Worm (Caenorhabditis elegans) whole organism, midembryonic: Measurements from ENCODE around the gene prx-2.
A peak's percentile ranks its signal among the peaks of the same experiment; 100 is the strongest.

Source experiments
- T22C8.4 ChIP-seq: fragments of 200-800 bp; sonication (Bioruptor generic); IDR thresholded peaks from 2 replicates; pipeline ENCODE4 v1.3.6; 2022; ENCODE audit warnings: missing genetic modification characterization, missing compliant biosample characterization
- cog-1 ChIP-seq: sonication (generic microtip); optimal IDR thresholded peaks from 2 replicates; lab custom pipeline; 2016; ENCODE audit warnings: missing genetic modification characterization, missing compliant biosample characterization
- flt-1 ChIP-seq: fragments of 200-800 bp; sonication (Bioruptor generic); IDR thresholded peaks from 2 replicates; pipeline ENCODE4 v1.3.6; 2022; ENCODE audit warnings: missing genetic modification characterization, missing compliant biosample characterization
- klf-2 ChIP-seq: fragments of 200-800 bp; sonication (Bioruptor generic); conservative IDR thresholded peaks from 2 replicates; pipeline ENCODE4 v1.3.6; 2022; ENCODE audit warnings: missing genetic modification reagents, missing genetic modification characterization, missing compliant biosample characterization
- med-1 ChIP-seq: sonication (generic microtip); optimal IDR thresholded peaks from 2 replicates; lab custom pipeline; 2017; ENCODE audit warnings: missing genetic modification characterization, mild to moderate bottlenecking, missing compliant biosample characterization, antibody characterized with exemption, missing genetic modification reagents; ENCODE audit not compliant: insufficient read depth
- ref-1 ChIP-seq: fragments of 200-800 bp; sonication (Bioruptor generic); conservative IDR thresholded peaks from 2 replicates; pipeline ENCODE4 v1.3.6; 2022; ENCODE audit warnings: missing genetic modification reagents, missing genetic modification characterization, missing compliant biosample characterization
- tab-1 ChIP-seq: fragments of 200-800 bp; sonication (Bioruptor generic); IDR thresholded peaks from 2 replicates; pipeline ENCODE4 v1.3.6; 2022; ENCODE audit warnings: missing genetic modification characterization, missing compliant biosample characterization
- ztf-23 ChIP-seq: fragments of 200-800 bp; sonication (Bioruptor generic); IDR thresholded peaks from 2 replicates; pipeline ENCODE4 v1.3.6; 2022; ENCODE audit warnings: missing genetic modification reagents, missing genetic modification characterization, missing compliant biosample characterization
- ztf-29 ChIP-seq: fragments of 200-800 bp; sonication (Bioruptor generic); IDR thresholded peaks from 2 replicates; pipeline ENCODE4 v1.3.6; 2022; ENCODE audit warnings: missing genetic modification reagents, missing genetic modification characterization, missing compliant biosample characterization

Gene prx-2

ce11 chrIV:11640915-11641314 is 3.0 kb upstream of the prx-2 start, which contains the start of gene ttr-50:
TSS of gene ttr-50 (minus strand) at chrIV:11641015.
- TF ChIP-seq flt-1 (no peak), tab-1 (GFP tag; lab: Robert Waterston, UW) (no peak), ztf-23 (GFP tag; lab: Robert Waterston, UW) (no peak), cog-1 (tag; lab: Kevin White, UChicago) (no peak), klf-2 (GFP tag; lab: Robert Waterston, UW) (no peak), med-1 (GFP tag; lab: Kevin White, UChicago) (no peak), T22C8.4 (GFP tag; lab: Robert Waterston, UW) (no peak), ztf-29 (GFP tag; lab: Robert Waterston, UW) (no peak), ref-1 (GFP tag; lab: Robert Waterston, UW) (no peak)

ce11 chrIV:11641802-11642201 is 2.1 kb upstream of the prx-2 start, which contains the start of gene ZK809.1:
TSS of gene ZK809.1 (plus strand) at chrIV:11642102.
- TF ChIP-seq T22C8.4 (GFP tag; lab: Robert Waterston, UW) (no peak), ztf-29 (GFP tag; lab: Robert Waterston, UW) (no peak), med-1 (GFP tag; lab: Kevin White, UChicago) (no peak), ztf-23 (GFP tag; lab: Robert Waterston, UW) (no peak), klf-2 (GFP tag; lab: Robert Waterston, UW) (no peak), tab-1 (GFP tag; lab: Robert Waterston, UW) (no peak), cog-1 (tag; lab: Kevin White, UChicago) (no peak), ref-1 (GFP tag; lab: Robert Waterston, UW) (no peak)

ce11 chrIV:11644705-11645104 is 776 bp downstream of the prx-2 start:
- TF ChIP-seq flt-1 (no peak), tab-1 (GFP tag; lab: Robert Waterston, UW) (no peak), ref-1 (GFP tag; lab: Robert Waterston, UW) (no peak), ztf-23 (GFP tag; lab: Robert Waterston, UW) (no peak), ztf-29 (GFP tag; lab: Robert Waterston, UW) (no peak), cog-1 (tag; lab: Kevin White, UChicago) (no peak), med-1 (GFP tag; lab: Kevin White, UChicago) (no peak), T22C8.4 (GFP tag; lab: Robert Waterston, UW) (no peak), klf-2 (GFP tag; lab: Robert Waterston, UW) (no peak)

ce11 chrIV:11645354-11645753 is 1.4 kb downstream of the prx-2 start:
- TF ChIP-seq klf-2 (GFP tag; lab: Robert Waterston, UW) (no peak), cog-1 (tag; lab: Kevin White, UChicago) (no peak)

- TF ChIP-seq flt-1: no peak
- TF ChIP-seq cog-1 (tag; lab: Kevin White, UChicago): no peak
- no peak for TF ChIP-seq tab-1 (GFP tag; lab: Robert Waterston, UW)
- TF ChIP-seq ztf-29 (GFP tag; lab: Robert Waterston, UW): no peak
- TF ChIP-seq ref-1 (GFP tag; lab: Robert Waterston, UW): no peak
- no peak for TF ChIP-seq med-1 (GFP tag; lab: Kevin White, UChicago)
- TF ChIP-seq klf-2 (GFP tag; lab: Robert Waterston, UW): no peak
- TF ChIP-seq ztf-23 (GFP tag; lab: Robert Waterston, UW): no peak
- no peak for TF ChIP-seq T22C8.4 (GFP tag; lab: Robert Waterston, UW)
These were observed 3.0 kb downstream of the prx-2 start for ce11 chrIV:11646908-11647307.

ce11 chrIV:11649031-11649430 is 5.1 kb downstream of the prx-2 start, which contains the start of gene ZK809.8:
TSS of gene ZK809.8 (minus strand) at chrIV:11649064.
- TF ChIP-seq T22C8.4 (GFP tag; lab: Robert Waterston, UW): no peak
- TF ChIP-seq cog-1 (tag; lab: Kevin White, UChicago): no peak
- no peak for TF ChIP-seq ztf-23 (GFP tag; lab: Robert Waterston, UW)
- TF ChIP-seq ref-1 (GFP tag; lab: Robert Waterston, UW): no peak
- no peak for TF ChIP-seq flt-1
- no peak for TF ChIP-seq klf-2 (GFP tag; lab: Robert Waterston, UW)
- no peak for TF ChIP-seq med-1 (GFP tag; lab: Kevin White, UChicago)
- TF ChIP-seq ztf-29 (GFP tag; lab: Robert Waterston, UW): no peak
- no peak for TF ChIP-seq tab-1 (GFP tag; lab: Robert Waterston, UW)

- TF ChIP-seq ztf-23 (GFP tag; lab: Robert Waterston, UW) (no peak), flt-1 (no peak), cog-1 (tag; lab: Kevin White, UChicago) (no peak), klf-2 (GFP tag; lab: Robert Waterston, UW) (no peak), T22C8.4 (GFP tag; lab: Robert Waterston, UW) (no peak), tab-1 (GFP tag; lab: Robert Waterston, UW) (no peak), med-1 (GFP tag; lab: Kevin White, UChicago) (no peak), ref-1 (GFP tag; lab: Robert Waterston, UW) (no peak), ztf-29 (GFP tag; lab: Robert Waterston, UW) (no peak)
These were observed 6.4 kb downstream of the prx-2 start for ce11 chrIV:11650344-11650743.

- TF ChIP-seq ztf-29 (GFP tag; lab: Robert Waterston, UW) (peak; percentile 59; the same call in 1 of the 2 replicates), klf-2 (GFP tag; lab: Robert Waterston, UW) (no peak), flt-1 (no peak), T22C8.4 (GFP tag; lab: Robert Waterston, UW) (no peak), ztf-23 (GFP tag; lab: Robert Waterston, UW) (no peak), tab-1 (GFP tag; lab: Robert Waterston, UW) (no peak), cog-1 (tag; lab: Kevin White, UChicago) (no peak)
These were observed 8.1 kb downstream of the prx-2 start, which contains the start of the genes acl-3 and ndub-6 for ce11 chrIV:11651965-11652453. TSS of gene acl-3 (minus strand) at chrIV:11652023. TSS of gene ndub-6 (plus strand) at chrIV:11652403.

- no peak for TF ChIP-seq T22C8.4 (GFP tag; lab: Robert Waterston, UW)
- no peak for TF ChIP-seq klf-2 (GFP tag; lab: Robert Waterston, UW)
- TF ChIP-seq cog-1 (tag; lab: Kevin White, UChicago): no peak
These were observed 11.4 kb downstream of the prx-2 start, which contains the start of gene ent-1 for ce11 chrIV:11655370-11655769. TSS of gene ent-1 (minus strand) at chrIV:11655470.
